Fruit fly (Drosophila melanogaster): Measurements from ENCODE around the gene CG2258.

Gene CG2258

dm6 chrX:8101479-8102198, at the start of gene CG2258:
Gene CG2258 (minus strand): TSS chrX:8102095.
- TF ChIP-seq CG8632 (GFP tag; optimal IDR thresholded peaks at IDR 0.05), result peak; percentile 80
- peak; percentile 97 for TF ChIP-seq CG8119 (GFP tag; IDR thresholded peaks at IDR 0.05)
- TF ChIP-seq dsx (GFP tag; optimal IDR thresholded peaks at IDR 0.05; ENCODE audit: poor library complexity, severe bottlenecking), result peak; percentile 92
- TF ChIP-seq eg (GFP tag; IDR thresholded peaks at IDR 0.05), result peak; percentile 98
- TF ChIP-seq CG7368 (GFP tag; optimal IDR thresholded peaks at IDR 0.05), result peak; percentile 75
- peak; percentile 86 for TF ChIP-seq dac (GFP tag; optimal IDR thresholded peaks at IDR 0.05)
- peak; percentile 95 for TF ChIP-seq Gug (GFP tag; IDR thresholded peaks at IDR 0.05)
- peak; percentile 82 to 88 for TF ChIP-seq salr (GFP tag; optimal IDR thresholded peaks at IDR 0.05)
- peak; percentile 80 for TF ChIP-seq CG34406 (GFP tag; optimal IDR thresholded peaks at IDR 0.05)
- peak; percentile 92 for TF ChIP-seq acj6 (GFP tag; optimal IDR thresholded peaks at IDR 0.05)
- peak; percentile 74 for TF ChIP-seq Sox15 (GFP tag; optimal IDR thresholded peaks at IDR 0.05)
- peak; percentile 84 for TF ChIP-seq CG4318 (GFP tag; optimal IDR thresholded peaks at IDR 0.05)
- peak; percentile 89 for TF ChIP-seq CG1621 (tag; optimal IDR thresholded peaks at IDR 0.05)
- peak; percentile 64 for TF ChIP-seq CG8319 (GFP tag; optimal IDR thresholded peaks at IDR 0.05)
- peak; percentile 95 for TF ChIP-seq CG6163 (GFP tag; IDR thresholded peaks at IDR 0.05)
- peak; percentile 75 for TF ChIP-seq Sox102F (GFP tag; optimal IDR thresholded peaks at IDR 0.05)
- TF ChIP-seq CG3919 (GFP tag; optimal IDR thresholded peaks at IDR 0.05), result peak; percentile 92
- peak; percentile 89 for TF ChIP-seq fkh (GFP tag; optimal IDR thresholded peaks at IDR 0.05)
- no peak for TF ChIP-seq CG6854 (GFP tag; optimal IDR thresholded peaks at IDR 0.05)
- peak; percentile 78 for TF ChIP-seq CG31627 (GFP tag; optimal IDR thresholded peaks at IDR 0.05)
- TF ChIP-seq Ets21C (GFP tag; optimal IDR thresholded peaks at IDR 0.05), result peak; percentile 43
- TF ChIP-seq net (GFP tag; optimal IDR thresholded peaks at IDR 0.05), result peak; percentile 93
- peak; percentile 86 to 93 for TF ChIP-seq ss (GFP tag; optimal IDR thresholded peaks at IDR 0.05)
- TF ChIP-seq esn (GFP tag; optimal IDR thresholded peaks at IDR 0.05), result peak; percentile 80
- TF ChIP-seq CG11902 (GFP tag; optimal IDR thresholded peaks at IDR 0.05), result peak; percentile 69
- peak; percentile 97 for TF ChIP-seq Eip78C (GFP tag)
- TF ChIP-seq cyc (GFP tag; optimal IDR thresholded peaks at IDR 0.05), result peak; percentile 75
- TF ChIP-seq Hr38 (GFP tag; optimal IDR thresholded peaks at IDR 0.05), result peak; percentile 71
- TF ChIP-seq lz (GFP tag; optimal IDR thresholded peaks at IDR 0.05), result peak; percentile 74
- TF ChIP-seq Smox (GFP tag; optimal IDR thresholded peaks at IDR 0.05), result no peak
- peak; percentile 97 for TF ChIP-seq CG15336 (GFP tag; IDR thresholded peaks at IDR 0.05)
- peak; percentile 85 for TF ChIP-seq Hr4 (GFP tag; optimal IDR thresholded peaks at IDR 0.05)
- peak; percentile 75 for TF ChIP-seq Hr39 (GFP tag; optimal IDR thresholded peaks at IDR 0.05)
- TF ChIP-seq CG32006 (GFP tag; optimal IDR thresholded peaks at IDR 0.05), result peak; percentile 94
- peak; percentile 94 for TF ChIP-seq pdm3 (GFP tag; optimal IDR thresholded peaks at IDR 0.05)
- peak; percentile 60 for TF ChIP-seq Eip75B (GFP tag; optimal IDR thresholded peaks at IDR 0.05)
- peak; percentile 90 for TF ChIP-seq achi (GFP tag; optimal IDR thresholded peaks at IDR 0.05)
- peak; percentile 90 for TF ChIP-seq Sox14 (GFP tag; optimal IDR thresholded peaks at IDR 0.05)
- peak; percentile 75 for TF ChIP-seq CG9139 (GFP tag; optimal IDR thresholded peaks at IDR 0.05)
- peak; percentile 57 for TF ChIP-seq CG16779 (tag; optimal IDR thresholded peaks at IDR 0.05)
- TF ChIP-seq Ets96B (tag; optimal IDR thresholded peaks at IDR 0.05), result peak; percentile 90
- peak; percentile 24 for TF ChIP-seq Blimp-1 (GFP tag; optimal IDR thresholded peaks at IDR 0.05)
- TF ChIP-seq CG10631 (GFP tag; optimal IDR thresholded peaks at IDR 0.05), result peak; percentile 91
- peak; percentile 92 for TF ChIP-seq CG6276 (GFP tag; optimal IDR thresholded peaks at IDR 0.05)
- peak; percentile 61 for TF ChIP-seq vri (GFP tag; optimal IDR thresholded peaks at IDR 0.05)
- TF ChIP-seq spab (GFP tag; optimal IDR thresholded peaks at IDR 0.05), result peak; percentile 84
- peak; percentile 90 for TF ChIP-seq CG10669 (GFP tag; optimal IDR thresholded peaks at IDR 0.05)
- TF ChIP-seq OdsH (GFP tag; optimal IDR thresholded peaks at IDR 0.05), result peak; percentile 94
- peak; percentile 87 for TF ChIP-seq CG6792 (GFP tag; optimal IDR thresholded peaks at IDR 0.05)
- TF ChIP-seq CG11294 (GFP tag; IDR thresholded peaks at IDR 0.05), result peak; percentile 93
- peak; percentile 72 for TF ChIP-seq CG11762 (GFP tag; optimal IDR thresholded peaks at IDR 0.05; ENCODE audit: insufficient read depth)
